Worm (Caenorhabditis elegans) whole organism, late embryonic: ENCODE results near the gene nspc-10.
"Not testable (repeated sequence)": the region's sequence is repeated elsewhere in the genome, so short reads cannot be mapped to it uniquely, and the experiment has no call there.

Experiments
- C38D4.7 ChIP-seq: fragments of 200-800 bp; sonication (Bioruptor generic); optimal IDR thresholded peaks from 2 replicates; lab custom pipeline; 2018; ENCODE audit warnings: mild to moderate bottlenecking, missing genetic modification characterization, moderate library complexity, missing compliant biosample characterization
- F13H6.1 ChIP-seq: sonication (generic microtip); optimal IDR thresholded peaks from 2 replicates; lab custom pipeline; 2016; ENCODE audit warnings: missing genetic modification characterization, missing compliant biosample characterization
- K02D7.2 ChIP-seq: sonication (generic microtip); optimal IDR thresholded peaks from 2 replicates; lab custom pipeline; 2017; ENCODE audit warnings: mild to moderate bottlenecking, missing genetic modification characterization, missing compliant biosample characterization
- T23F11.4 ChIP-seq: fragments of 200-800 bp; sonication (Bioruptor generic); optimal IDR thresholded peaks from 2 replicates; lab custom pipeline; 2018; ENCODE audit warnings: mild to moderate bottlenecking, missing genetic modification characterization, missing compliant biosample characterization
- ama-1 ChIP-seq: fragments of 150-350 bp; optimal IDR thresholded peaks from 2 replicates; lab custom pipeline; 2014
- ceh-14 ChIP-seq: sonication (generic microtip); optimal IDR thresholded peaks from 2 replicates; lab custom pipeline; 2016; ENCODE audit warnings: missing genotype, missing genetic modification characterization, missing compliant biosample characterization
- ceh-18 ChIP-seq: sonication (generic microtip); optimal IDR thresholded peaks from 2 replicates; lab custom pipeline; 2016; ENCODE audit warnings: missing genetic modification characterization, missing compliant biosample characterization
- ceh-2 ChIP-seq: sonication (generic microtip); optimal IDR thresholded peaks from 2 replicates; lab custom pipeline; 2016; ENCODE audit warnings: missing genotype, missing genetic modification characterization, missing compliant biosample characterization
- ceh-34 ChIP-seq: sonication (generic microtip); optimal IDR thresholded peaks from 2 replicates; lab custom pipeline; 2016; ENCODE audit warnings: mild to moderate bottlenecking, missing genetic modification characterization, missing compliant biosample characterization
- ceh-6 ChIP-seq: fragments of 200-800 bp; sonication (Bioruptor generic); optimal IDR thresholded peaks from 2 replicates; lab custom pipeline; 2018; ENCODE audit warnings: mild to moderate bottlenecking, missing genetic modification characterization, missing compliant biosample characterization
- ceh-9 ChIP-seq: sonication (generic microtip); optimal IDR thresholded peaks from 2 replicates; lab custom pipeline; 2016; ENCODE audit warnings: mild to moderate bottlenecking, missing genetic modification characterization, inconsistent platforms, missing compliant biosample characterization
- dmd-4 ChIP-seq: sonication (generic microtip); optimal IDR thresholded peaks from 2 replicates; lab custom pipeline; 2016; ENCODE audit warnings: borderline replicate concordance, missing genetic modification characterization, missing compliant biosample characterization
- dve-1 ChIP-seq: sonication (generic microtip); optimal IDR thresholded peaks from 2 replicates; lab custom pipeline; 2017; ENCODE audit warnings: antibody characterized with exemption, mild to moderate bottlenecking, missing genetic modification characterization, missing compliant biosample characterization
- elt-2 ChIP-seq: sonication (generic microtip); optimal IDR thresholded peaks from 2 replicates; lab custom pipeline; 2016; ENCODE audit warnings: missing genetic modification reagents, missing genetic modification characterization, missing compliant biosample characterization
- ets-4 ChIP-seq: sonication (generic microtip); optimal IDR thresholded peaks from 2 replicates; lab custom pipeline; 2016; ENCODE audit warnings: missing genetic modification characterization, missing compliant biosample characterization
- eyg-1 ChIP-seq: sonication (generic microtip); optimal IDR thresholded peaks from 2 replicates; lab custom pipeline; 2016; ENCODE audit warnings: missing genotype, missing genetic modification characterization, missing compliant biosample characterization
- fkh-6 ChIP-seq: sonication (generic microtip); optimal IDR thresholded peaks from 2 replicates; lab custom pipeline; 2016; ENCODE audit warnings: missing genetic modification characterization, missing compliant biosample characterization
- hlh-15 ChIP-seq: sonication (generic microtip); optimal IDR thresholded peaks from 2 replicates; lab custom pipeline; 2016; ENCODE audit warnings: missing genetic modification characterization, missing compliant biosample characterization
- hlh-6 ChIP-seq: sonication (generic microtip); optimal IDR thresholded peaks from 2 replicates; lab custom pipeline; 2016; ENCODE audit warnings: missing genotype, missing genetic modification characterization, missing compliant biosample characterization
- hlh-8 ChIP-seq: sonication (generic microtip); optimal IDR thresholded peaks from 2 replicates; lab custom pipeline; 2016; ENCODE audit warnings: missing genotype, missing genetic modification characterization, missing compliant biosample characterization
- nhr-232 ChIP-seq: sonication (generic microtip); optimal IDR thresholded peaks from 2 replicates; lab custom pipeline; 2016; ENCODE audit warnings: missing genetic modification characterization, missing compliant biosample characterization
- odd-2 ChIP-seq: sonication (generic microtip); optimal IDR thresholded peaks from 2 replicates; lab custom pipeline; 2017; ENCODE audit warnings: antibody characterized with exemption, mild to moderate bottlenecking, missing genetic modification characterization, missing compliant biosample characterization
- pat-9 ChIP-seq: fragments of 200-800 bp; sonication (Bioruptor generic); optimal IDR thresholded peaks from 2 replicates; lab custom pipeline; 2018; ENCODE audit warnings: mild to moderate bottlenecking, missing genetic modification characterization, moderate library complexity, missing compliant biosample characterization
- pha-4 ChIP-seq: fragments of 150-350 bp; optimal IDR thresholded peaks from 2 replicates; lab custom pipeline; 2018; ENCODE audit warnings: missing biosample characterization, missing genetic modification reagents, missing genetic modification characterization
- pros-1 ChIP-seq: fragments of 150-350 bp; optimal IDR thresholded peaks from 2 replicates; lab custom pipeline; 2014; ENCODE audit warnings: missing biosample characterization, missing genetic modification reagents, missing genetic modification characterization
- ref-2 ChIP-seq: sonication (generic microtip); optimal IDR thresholded peaks from 2 replicates; lab custom pipeline; 2016; ENCODE audit warnings: missing genetic modification characterization, missing compliant biosample characterization
- rnt-1 ChIP-seq: sonication (generic microtip); optimal IDR thresholded peaks from 2 replicates; lab custom pipeline; 2016; ENCODE audit warnings: missing genetic modification characterization, missing compliant biosample characterization
- sox-2 ChIP-seq: fragments of 200-800 bp; sonication (Bioruptor generic); IDR thresholded peaks from 2 replicates; pipeline ENCODE4 v1.3.6; 2022; ENCODE audit warnings: missing genetic modification reagents, missing genetic modification characterization, missing compliant biosample characterization
- sox-4 ChIP-seq: sonication (generic microtip); optimal IDR thresholded peaks from 2 replicates; lab custom pipeline; 2017; ENCODE audit warnings: mild to moderate bottlenecking, missing genetic modification characterization, inconsistent platforms, missing compliant biosample characterization
- syd-9 ChIP-seq: sonication (generic microtip); optimal IDR thresholded peaks from 2 replicates; lab custom pipeline; 2016; ENCODE audit warnings: mild to moderate bottlenecking, missing genetic modification characterization, moderate library complexity, missing compliant biosample characterization
- tbx-2 ChIP-seq: sonication (generic microtip); optimal IDR thresholded peaks from 2 replicates; lab custom pipeline; 2016; ENCODE audit warnings: missing genetic modification characterization, missing compliant biosample characterization
- tbx-7 ChIP-seq: sonication (generic microtip); optimal IDR thresholded peaks from 2 replicates; lab custom pipeline; 2016; ENCODE audit warnings: missing genotype, missing genetic modification characterization, missing compliant biosample characterization
- ttx-3 ChIP-seq: sonication (generic microtip); optimal IDR thresholded peaks from 2 replicates; lab custom pipeline; 2016; ENCODE audit warnings: missing genetic modification reagents, missing genetic modification characterization, missing compliant biosample characterization
- unc-42 ChIP-seq: sonication (generic microtip); optimal IDR thresholded peaks from 2 replicates; lab custom pipeline; 2016; ENCODE audit warnings: missing genotype, missing genetic modification characterization, missing compliant biosample characterization
- unc-55 ChIP-seq: sonication (generic microtip); optimal IDR thresholded peaks from 2 replicates; lab custom pipeline; 2017; ENCODE audit warnings: missing biosample characterization, missing genetic modification reagents, missing genetic modification characterization
- unc-86 ChIP-seq: sonication (generic microtip); optimal IDR thresholded peaks from 2 replicates; lab custom pipeline; 2016; ENCODE audit warnings: missing genetic modification characterization, missing compliant biosample characterization
- zip-5 ChIP-seq: sonication (generic microtip); optimal IDR thresholded peaks from 2 replicates; lab custom pipeline; 2016; ENCODE audit warnings: missing genetic modification characterization, missing compliant biosample characterization

Gene nspc-10

DNA sequence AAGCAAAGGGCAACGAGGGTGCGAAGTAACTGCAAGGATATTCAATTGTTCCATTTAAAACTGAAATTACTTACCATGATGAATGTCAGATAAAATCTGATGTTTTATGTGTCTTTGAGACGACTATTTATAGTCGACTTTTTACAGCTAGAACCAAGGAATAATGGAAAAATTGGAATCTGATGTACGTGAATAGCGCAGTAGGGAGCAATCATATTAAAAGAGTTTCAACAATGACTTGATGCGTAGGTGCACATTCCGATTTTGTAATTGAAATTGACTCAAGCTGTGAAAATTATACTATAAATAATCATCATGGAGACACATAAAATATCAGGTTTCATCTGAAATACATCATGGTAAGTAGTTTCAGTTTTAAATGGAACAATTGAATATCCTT is at the start of gene nspc-10, which contains the start of gene nspc-9:
Gene nspc-10 (plus strand): TSS at position 331 of the 400 bp plus-strand sequence.
Gene nspc-9 (minus strand): TSS at position 101 of the 400 bp plus-strand sequence.
- TF ChIP-seq ceh-6, result no peak
- no peak for TF ChIP-seq dve-1 (tag; lab: Kevin White, UChicago)
- TF ChIP-seq fkh-6 (tag; lab: Kevin White, UChicago), result no peak
- TF ChIP-seq rnt-1 (tag; lab: Kevin White, UChicago), result no peak
- no peak for TF ChIP-seq ttx-3 (tag; lab: Kevin White, UChicago)
- no peak for TF ChIP-seq eyg-1 (tag; lab: Kevin White, UChicago)
- TF ChIP-seq, all 69 proteins: peak for 0

ce11 chrX:12294263-12294662 is 49.1 kb upstream of the nspc-10 start, which contains the start of gene W06D11.1:
Gene W06D11.1 (plus strand): TSS chrX:12294563.
- no peak for TF ChIP-seq F13H6.1 (tag; lab: Kevin White, UChicago)

ce11 chrX:12296392-12296791 is 47.0 kb upstream of the nspc-10 start, which contains the start of gene W06D11.2:
Gene W06D11.2 (minus strand): TSS chrX:12296730.
- TF ChIP-seq F13H6.1 (tag; lab: Kevin White, UChicago) (no peak), pros-1 (tag; lab: Kevin White, UChicago) (no peak), ceh-2 (no peak), pha-4 (no peak), ref-2 (tag; lab: Kevin White, UChicago) (no peak), unc-86 (no peak), elt-2 (no peak), hlh-8 (tag; lab: Kevin White, UChicago) (no peak), tbx-7 (tag; lab: Kevin White, UChicago) (no peak), unc-55 (GFP tag; lab: Kevin White, UChicago) (no peak), ttx-3 (tag; lab: Kevin White, UChicago) (no peak), dve-1 (tag; lab: Kevin White, UChicago) (no peak), syd-9 (tag; lab: Kevin White, UChicago) (no peak), ceh-18 (no peak), sox-2 (GFP tag; lab: Robert Waterston, UW) (no peak)

- TF ChIP-seq ceh-9 (tag; lab: Kevin White, UChicago), result no peak
- TF ChIP-seq hlh-6, result no peak
- no peak for TF ChIP-seq odd-2
- TF ChIP-seq ceh-14, result no peak
- TF ChIP-seq dmd-4 (tag; lab: Kevin White, UChicago), result no peak
These were observed 45.1 kb upstream of the nspc-10 start, which contains the start of gene W06D11.3 for ce11 chrX:12298324-12298723. Gene W06D11.3 (plus strand): TSS chrX:12298683.

DNA sequence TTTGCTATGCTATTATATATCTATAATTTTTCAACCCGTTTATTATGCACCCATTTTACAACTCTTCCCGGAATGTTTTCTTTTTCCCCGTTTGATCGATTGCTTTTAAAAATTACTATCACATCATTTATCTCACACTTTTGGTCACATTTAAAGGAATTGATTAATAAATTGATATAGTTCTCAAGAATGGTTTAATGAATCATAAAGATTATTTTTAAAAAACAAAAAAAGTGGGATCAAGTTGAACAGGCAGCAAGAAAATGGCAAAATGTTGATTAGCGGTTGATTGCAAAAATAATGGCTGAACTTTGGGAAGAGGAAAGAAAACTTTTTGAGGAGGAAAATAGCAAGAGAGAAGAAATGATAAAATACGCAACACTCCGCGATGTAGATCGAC is 43.6 kb upstream of the nspc-10 start, which contains the start of gene W06D11.5:
Gene W06D11.5 (plus strand): TSS at position 301 of the 400 bp plus-strand sequence.
- TF ChIP-seq ama-1 (no peak), C38D4.7 (GFP tag; lab: Kevin White, UChicago) (no peak)

ce11 chrX:12302755-12303154 is 40.7 kb upstream of the nspc-10 start, which contains the start of gene dot-1.3:
Gene dot-1.3 (minus strand): TSS chrX:12302855.
- not testable (repeated sequence) for TF ChIP-seq T23F11.4; rnt-1 (tag; lab: Kevin White, UChicago); dve-1 (tag; lab: Kevin White, UChicago)
- TF ChIP-seq, all 69 proteins: peak for 0; not testable (repeated sequence) for 69

- TF ChIP-seq sox-4 (tag; lab: Kevin White, UChicago), result no peak
- TF ChIP-seq ceh-34 (tag; lab: Kevin White, UChicago), result no peak
- no peak for TF ChIP-seq ttx-3 (tag; lab: Kevin White, UChicago)
- TF ChIP-seq rnt-1 (tag; lab: Kevin White, UChicago), result no peak
- no peak for TF ChIP-seq pat-9 (tag; lab: Kevin White, UChicago)
- TF ChIP-seq unc-55 (GFP tag; lab: Kevin White, UChicago), result no peak
- TF ChIP-seq T23F11.4, result no peak
- no peak for TF ChIP-seq zip-5 (tag; lab: Kevin White, UChicago)
- no peak for TF ChIP-seq tbx-2 (tag; lab: Kevin White, UChicago)
- no peak for TF ChIP-seq C38D4.7 (GFP tag; lab: Kevin White, UChicago)
- TF ChIP-seq pros-1 (tag; lab: Kevin White, UChicago), result no peak
- TF ChIP-seq hlh-8 (tag; lab: Kevin White, UChicago), result no peak
- no peak for TF ChIP-seq unc-42 (tag; lab: Kevin White, UChicago)
- TF ChIP-seq hlh-15 (tag; lab: Kevin White, UChicago), result no peak
- no peak for TF ChIP-seq odd-2
- no peak for TF ChIP-seq ets-4 (tag; lab: Kevin White, UChicago)
- TF ChIP-seq ceh-18, result no peak
- no peak for TF ChIP-seq K02D7.2 (tag; lab: Kevin White, UChicago)
- TF ChIP-seq nhr-232 (tag; lab: Kevin White, UChicago), result no peak
These were observed 39.2 kb upstream of the nspc-10 start for ce11 chrX:12304231-12304630.
